Fruit fly (Drosophila melanogaster): ENCODE results near the gene SWIP.

DNA sequence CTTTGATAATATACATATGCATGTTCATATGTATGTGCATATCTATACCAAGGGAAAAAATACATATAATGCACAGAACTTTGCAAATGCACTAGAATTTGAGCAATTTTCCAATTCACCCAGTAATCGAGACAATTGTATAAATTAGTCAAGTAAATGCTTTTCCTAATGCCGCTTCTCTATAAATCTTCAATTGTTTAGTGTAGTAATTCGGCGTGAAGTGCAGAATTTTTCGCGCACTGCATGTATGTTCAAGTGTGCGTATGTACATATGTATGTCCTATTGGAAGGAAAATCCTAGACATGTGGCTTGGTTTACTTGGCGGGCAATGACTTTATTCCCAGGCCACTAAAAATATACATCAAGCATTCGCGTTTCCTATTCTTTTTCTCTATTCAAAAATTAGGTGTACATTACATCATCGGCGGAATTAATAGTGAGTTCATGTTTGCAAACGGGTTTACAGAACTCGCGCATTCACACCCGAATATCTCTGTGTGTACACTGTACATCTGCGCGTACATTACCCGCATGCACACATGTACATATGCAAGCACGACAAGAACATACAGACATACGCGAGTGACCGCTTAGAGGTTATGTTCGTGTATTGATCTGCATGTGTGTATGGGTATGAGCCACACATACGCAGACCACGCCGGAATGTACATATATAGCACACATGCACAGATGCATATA lies 5.5 kb downstream of the SWIP start:
- peak; percentile 33 for TF ChIP-seq OdsH (GFP tag; optimal IDR thresholded peaks at IDR 0.05)
- peak; percentile 26 for TF ChIP-seq sage (GFP tag; optimal IDR thresholded peaks at IDR 0.05)
- no peak for TF ChIP-seq usp (GFP tag; optimal IDR thresholded peaks at IDR 0.05)
- TF ChIP-seq CG9705 (GFP tag; optimal IDR thresholded peaks at IDR 0.05): no peak
- peak; percentile 50 for TF ChIP-seq Dif (GFP tag; optimal IDR thresholded peaks at IDR 0.05; ENCODE audit: partially characterized antibody)
- no peak for TF ChIP-seq sv (GFP tag; optimal IDR thresholded peaks at IDR 0.05)
- no peak for TF ChIP-seq br (GFP tag; optimal IDR thresholded peaks at IDR 0.05)
- TF ChIP-seq psq (GFP tag; optimal IDR thresholded peaks at IDR 0.05): peak; percentile 22
- peak; percentile 53 for TF ChIP-seq Jra (GFP tag; optimal IDR thresholded peaks at IDR 0.05)
- no peak for TF ChIP-seq Myc (optimal IDR thresholded peaks at IDR 0.05)
- peak; percentile 38 for TF ChIP-seq h (GFP tag; optimal IDR thresholded peaks at IDR 0.05)
- TF ChIP-seq Vsx2 (GFP tag; optimal IDR thresholded peaks at IDR 0.05; ENCODE audit: partially characterized antibody): no peak
- no peak for TF ChIP-seq Dfd (GFP tag; optimal IDR thresholded peaks at IDR 0.05)
- TF ChIP-seq dsf (GFP tag; optimal IDR thresholded peaks at IDR 0.05; ENCODE audit: borderline replicate concordance): no peak
